Worm (Caenorhabditis elegans) whole organism, L4/young adult: Measurements from ENCODE around the gene mob-4.

Source experiments
- W03F9.2 ChIP-seq: fragments of 150-350 bp; optimal IDR thresholded peaks from 2 replicates; lab custom pipeline; 2014; ENCODE audit warnings: missing biosample characterization, missing genetic modification characterization
- dao-5 ChIP-seq: sonication (generic microtip); optimal IDR thresholded peaks from 2 replicates; lab custom pipeline; 2016; ENCODE audit warnings: missing genotype, missing genetic modification characterization, moderate library complexity, missing compliant biosample characterization
- him-1 ChIP-seq: sonication (generic microtip); optimal IDR thresholded peaks from 2 replicates; lab custom pipeline; 2016; ENCODE audit warnings: missing genotype, missing genetic modification reagents, missing genetic modification characterization, missing compliant biosample characterization

mob-4 gene

ce11 chrIII:8244052-8244451 is 19.2 kb downstream of the mob-4 start, which contains the start of the genes pbs-6 and cids-1:
pbs-6 (minus strand) TSS chrIII:8244092.
cids-1 (plus strand) TSS chrIII:8244445.
- TF ChIP-seq W03F9.2 (tag; lab: Kevin White, UChicago), result no peak
- no peak for TF ChIP-seq him-1 (tag; lab: Kevin White, UChicago)
- TF ChIP-seq dao-5, result no peak

ce11 chrIII:8245591-8245990 is 20.7 kb downstream of the mob-4 start, which contains the start of gene C02F5.3:
C02F5.3 (plus strand) TSS chrIII:8245891.
- TF ChIP-seq him-1 (tag; lab: Kevin White, UChicago) (no peak), W03F9.2 (tag; lab: Kevin White, UChicago) (no peak), dao-5 (no peak)

ce11 chrIII:8247051-8247450 is 22.2 kb downstream of the mob-4 start, which contains the start of gene C02F5.13:
C02F5.13 (plus strand) TSS chrIII:8247351.
- TF ChIP-seq him-1 (tag; lab: Kevin White, UChicago) (no peak), W03F9.2 (tag; lab: Kevin White, UChicago) (no peak), dao-5 (no peak)

- TF ChIP-seq W03F9.2 (tag; lab: Kevin White, UChicago) (no peak), dao-5 (no peak), him-1 (tag; lab: Kevin White, UChicago) (no peak)
Observed at ce11 chrIII:8249381-8249780, 24.5 kb downstream of the mob-4 start, which contains the start of the genes C02F5.10 and C02F5.2. C02F5.10 (minus strand) TSS chrIII:8249481. C02F5.2 (plus strand) TSS chrIII:8249619.

ce11 chrIII:8250007-8250683 is 25.2 kb downstream of the mob-4 start, which contains the start of gene knl-1:
knl-1 (plus strand) TSS chrIII:8250632.
- TF ChIP-seq him-1 (tag; lab: Kevin White, UChicago) (no peak), W03F9.2 (tag; lab: Kevin White, UChicago) (peak; percentile 50)

- no peak for TF ChIP-seq W03F9.2 (tag; lab: Kevin White, UChicago)
Observed at ce11 chrIII:8254938-8255337, 30.0 kb downstream of the mob-4 start, which contains the start of gene F09G8.5. F09G8.5 (plus strand) TSS chrIII:8254975.

- TF ChIP-seq dao-5, result no peak
- TF ChIP-seq W03F9.2 (tag; lab: Kevin White, UChicago), result no peak
- no peak for TF ChIP-seq him-1 (tag; lab: Kevin White, UChicago)
Observed at ce11 chrIII:8258045-8258444, 33.1 kb downstream of the mob-4 start, which contains the start of gene ncr-2. ncr-2 (plus strand) TSS chrIII:8258345.

- TF ChIP-seq dao-5 (no peak), W03F9.2 (tag; lab: Kevin White, UChicago) (no peak), him-1 (tag; lab: Kevin White, UChicago) (no peak)
Observed at ce11 chrIII:8262599-8262998, 37.7 kb downstream of the mob-4 start.

ce11 chrIII:8263377-8263776 is 38.5 kb downstream of the mob-4 start, which contains the start of gene col-91:
col-91 (minus strand) TSS chrIII:8263664.
- TF ChIP-seq W03F9.2 (tag; lab: Kevin White, UChicago) (no peak), dao-5 (no peak), him-1 (tag; lab: Kevin White, UChicago) (no peak)

- TF ChIP-seq W03F9.2 (tag; lab: Kevin White, UChicago) (peak; percentile 13), him-1 (tag; lab: Kevin White, UChicago) (no peak)
Observed at ce11 chrIII:8265753-8266152, 40.9 kb downstream of the mob-4 start, which contains the start of gene mrps-9. mrps-9 (plus strand) TSS chrIII:8266062.

- TF ChIP-seq dao-5, result no peak
- TF ChIP-seq W03F9.2 (tag; lab: Kevin White, UChicago), result no peak
- TF ChIP-seq him-1 (tag; lab: Kevin White, UChicago), result no peak
Observed at ce11 chrIII:8268296-8268695, 43.4 kb downstream of the mob-4 start, which contains the start of the genes F09G8.7 and crn-7. F09G8.7 (minus strand) TSS chrIII:8268355. crn-7 (plus strand) TSS chrIII:8268531.

- TF ChIP-seq W03F9.2 (tag; lab: Kevin White, UChicago) (no peak), dao-5 (no peak), him-1 (tag; lab: Kevin White, UChicago) (no peak)
Observed at ce11 chrIII:8271676-8272225, 46.9 kb downstream of the mob-4 start, which contains the start of the genes mps-4 and F09G8.10. mps-4 (minus strand) TSS chrIII:8271776. F09G8.10 (minus strand) TSS chrIII:8272175.

ce11 chrIII:8275871-8276270 is 51.0 kb downstream of the mob-4 start, which contains the start of gene clec-160:
clec-160 (minus strand) TSS chrIII:8275971.
- TF ChIP-seq him-1 (tag; lab: Kevin White, UChicago) (no peak), dao-5 (no peak), W03F9.2 (tag; lab: Kevin White, UChicago) (no peak)
